Worm (Caenorhabditis elegans) whole organism, mixed stage, embryonic: ENCODE measurements around the gene str-81.

Experiments used
- blmp-1 ChIP-seq: fragments of 150-350 bp; optimal IDR thresholded peaks from 2 replicates; lab custom pipeline; 2014; ENCODE audit warnings: missing biosample characterization, missing genetic modification characterization
- ceh-43 ChIP-seq: fragments of 200-800 bp; sonication (Bioruptor generic); optimal IDR thresholded peaks from 2 replicates; lab custom pipeline; 2018; ENCODE audit warnings: mild to moderate bottlenecking, missing genetic modification characterization, moderate library complexity, missing compliant biosample characterization
- elt-1 ChIP-seq: sonication (generic microtip); optimal IDR thresholded peaks from 2 replicates; lab custom pipeline; 2017; ENCODE audit warnings: missing genetic modification characterization, mild to moderate bottlenecking, missing compliant biosample characterization, antibody characterized with exemption, moderate library complexity, borderline replicate concordance; ENCODE audit not compliant: insufficient read depth
- ham-2 ChIP-seq: fragments of 200-800 bp; sonication (Bioruptor generic); optimal IDR thresholded peaks from 2 replicates; lab custom pipeline; 2018; ENCODE audit warnings: mild to moderate bottlenecking, missing genetic modification characterization, missing compliant biosample characterization
- hlh-1 ChIP-seq: fragments of 150-350 bp; optimal IDR thresholded peaks from 2 replicates; lab custom pipeline; 2014; ENCODE audit warnings: missing biosample characterization, missing genetic modification reagents, missing genetic modification characterization
- mep-1 ChIP-seq: fragments of 150-350 bp; optimal IDR thresholded peaks from 2 replicates; lab custom pipeline; 2017; ENCODE audit warnings: missing biosample characterization, missing genetic modification reagents, missing genetic modification characterization, inconsistent platforms
- nhr-28 ChIP-seq: fragments of 150-350 bp; optimal IDR thresholded peaks from 2 replicates; lab custom pipeline; 2014; ENCODE audit warnings: missing biosample characterization, missing genetic modification characterization
- nhr-76 ChIP-seq: sonication (generic microtip); optimal IDR thresholded peaks from 2 replicates; lab custom pipeline; 2017; ENCODE audit warnings: missing biosample characterization, missing genetic modification characterization
- pha-4 ChIP-seq: fragments of 150-350 bp; optimal IDR thresholded peaks from 2 replicates; lab custom pipeline; 2018; ENCODE audit warnings: missing biosample characterization, missing genetic modification reagents, missing genetic modification characterization
- snpc-4 ChIP-seq: fragments of 150-350 bp; optimal IDR thresholded peaks from 2 replicates; lab custom pipeline; 2014; ENCODE audit warnings: missing biosample characterization, missing genetic modification characterization
- unc-120 ChIP-seq: sonication (generic microtip); optimal IDR thresholded peaks from 2 replicates; lab custom pipeline; 2017; ENCODE audit warnings: missing genetic modification characterization, missing compliant biosample characterization; ENCODE audit not compliant: poor library complexity, severe bottlenecking
- unc-39 ChIP-seq: fragments of 150-350 bp; optimal IDR thresholded peaks from 2 replicates; lab custom pipeline; 2014; ENCODE audit warnings: missing biosample characterization, missing genetic modification characterization
- unc-62 ChIP-seq: fragments of 150-350 bp; optimal IDR thresholded peaks from 2 replicates; lab custom pipeline; 2014; ENCODE audit warnings: missing biosample characterization, missing genetic modification reagents, missing genetic modification characterization
- ztf-11 ChIP-seq: fragments of 150-350 bp; optimal IDR thresholded peaks from 2 replicates; lab custom pipeline; 2014; ENCODE audit warnings: missing biosample characterization, missing genetic modification characterization

DNA sequence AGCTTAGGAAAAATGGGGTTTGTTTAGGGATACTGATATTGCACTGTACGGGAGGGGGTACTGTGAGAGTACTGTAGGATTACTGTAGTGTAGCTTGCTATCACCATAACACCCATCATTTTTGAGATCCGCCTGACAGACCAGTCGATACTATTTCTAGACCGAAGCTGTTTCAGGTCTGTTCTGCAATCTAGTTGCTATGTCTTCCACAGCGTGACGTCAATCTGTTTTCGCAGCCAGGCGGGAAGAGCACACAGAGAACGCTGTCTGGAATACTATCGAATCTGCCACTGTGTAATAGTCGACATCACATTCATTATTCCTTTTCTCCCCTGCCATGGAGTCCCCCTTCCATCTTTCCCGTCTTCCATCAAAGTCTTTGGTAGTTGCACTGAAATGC is 961 bp upstream of the str-81 start, which contains the start of gene F21D9.11:
- TF ChIP-seq mep-1 (no peak), unc-62 (GFP tag; lab: Kevin White, UChicago) (no peak), blmp-1 (tag; lab: Kevin White, UChicago) (no peak), snpc-4 (tag; lab: Kevin White, UChicago) (no peak), nhr-76 (tag; lab: Kevin White, UChicago) (no peak), elt-1 (tag; lab: Kevin White, UChicago) (no peak), pha-4 (tag; lab: Kevin White, UChicago) (no peak), ztf-11 (no peak), unc-120 (tag; lab: Kevin White, UChicago) (no peak), ham-2 (no peak), nhr-28 (tag; lab: Kevin White, UChicago) (no peak), unc-39 (tag; lab: Kevin White, UChicago) (no peak), ceh-43 (GFP tag; lab: Kevin White, UChicago) (no peak), hlh-1 (tag; lab: Kevin White, UChicago) (no peak)
